Worm (Caenorhabditis elegans): ENCODE data around the gene str-247.
A peak's percentile ranks its signal among the peaks of the same experiment; 100 is the strongest.

DNA sequence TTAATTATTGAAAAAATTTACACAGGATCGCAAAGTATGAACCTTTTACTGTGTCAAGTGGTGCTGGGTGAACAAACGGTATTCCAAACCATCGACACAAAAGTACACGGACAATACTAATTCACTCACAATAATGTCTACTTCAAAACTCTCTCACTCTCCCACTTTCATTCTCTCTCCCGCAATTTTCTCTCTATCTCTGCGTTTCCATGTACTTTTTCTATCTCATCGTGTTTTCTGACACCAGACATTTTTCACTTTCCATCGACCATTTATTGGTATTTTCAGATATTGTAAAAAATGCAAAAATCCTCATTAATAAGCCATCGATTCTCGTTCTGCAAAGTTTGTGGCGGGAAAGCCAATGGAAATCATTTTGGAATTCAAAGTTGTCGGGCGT is 48.0 kb upstream of the str-247 start, which contains the start of gene nhr-156:
- TF ChIP-seq mep-1 (tag; optimal IDR thresholded peaks at IDR 0.05) (no peak), aly-2 (tag; optimal IDR thresholded peaks at IDR 0.05) (no peak), dpl-1 (GFP tag; optimal IDR thresholded peaks at IDR 0.05) (peak in 1 of 3 experiments; percentile 9), lin-35 (GFP tag; optimal IDR thresholded peaks at IDR 0.05) (peak in 1 of 2 experiments; percentile 13), mdl-1 (tag; optimal IDR thresholded peaks at IDR 0.05) (no peak), lin-39 (tag; optimal IDR thresholded peaks at IDR 0.05) (no peak), ama-1 (optimal IDR thresholded peaks at IDR 0.05) (no peak), snpc-4 (tag; optimal IDR thresholded peaks at IDR 0.05) (no peak)

Measured in whole organism, L1 larva.